Fruit fly (Drosophila melanogaster): Measurements from ENCODE around the gene CG5984.

Gene CG5984

dm6 chr3R:27281022-27281810 is 33.4 kb upstream of the CG5984 start (continued):
- TF ChIP-seq scrt (GFP tag; optimal IDR thresholded peaks at IDR 0.05): peak; percentile 90
- TF ChIP-seq Lhr (GFP tag; optimal IDR thresholded peaks at IDR 0.05): peak; percentile 66
- peak; percentile 95 for TF ChIP-seq CG11093 (GFP tag; IDR thresholded peaks at IDR 0.05)
- peak; percentile 91; the same call in 1 of the 2 replicates for TF ChIP-seq ham (GFP tag; IDR thresholded peaks at IDR 0.05)
- peak; percentile 85 for TF ChIP-seq CG4404 (GFP tag; IDR thresholded peaks at IDR 0.05)
- TF ChIP-seq CG14050 (GFP tag; IDR thresholded peaks at IDR 0.05): peak; percentile 95
- peak; percentile 92 for TF ChIP-seq ewg (GFP tag; optimal IDR thresholded peaks at IDR 0.05)
- peak; percentile 93 for TF ChIP-seq C15 (GFP tag; IDR thresholded peaks at IDR 0.05)
- TF ChIP-seq CG10565 (GFP tag; optimal IDR thresholded peaks at IDR 0.05): peak; percentile 59
- peak; percentile 97 for TF ChIP-seq gem (tag; optimal IDR thresholded peaks at IDR 0.05)
- peak; percentile 86 for TF ChIP-seq wek (GFP tag; optimal IDR thresholded peaks at IDR 0.05)
- peak; percentile 91 for TF ChIP-seq Bteb2 (GFP tag; optimal IDR thresholded peaks at IDR 0.05)
- peak; percentile 76 for TF ChIP-seq zen (tag; optimal IDR thresholded peaks at IDR 0.05)
- peak; percentile 96 for TF ChIP-seq CG5953 (GFP tag; IDR thresholded peaks at IDR 0.05)
- peak; percentile 94 for TF ChIP-seq pum (GFP tag; optimal IDR thresholded peaks at IDR 0.05)
- TF ChIP-seq Max (GFP tag; optimal IDR thresholded peaks at IDR 0.05): peak; percentile 89
- peak; percentile 98 for TF ChIP-seq sens (GFP tag)
- peak; percentile 93 for TF ChIP-seq CG31224 (GFP tag; IDR thresholded peaks at IDR 0.05)
- peak; percentile 93 for TF ChIP-seq CG8944 (GFP tag; optimal IDR thresholded peaks at IDR 0.05)
- peak; percentile 84 for TF ChIP-seq Gsc (GFP tag; IDR thresholded peaks at IDR 0.05)
- TF ChIP-seq CG31365 (tag; optimal IDR thresholded peaks at IDR 0.05): peak; percentile 87
- peak; percentile 95 for TF ChIP-seq Mad (GFP tag; optimal IDR thresholded peaks at IDR 0.05)
- peak; percentile 64 for TF ChIP-seq sima (GFP tag; optimal IDR thresholded peaks at IDR 0.05)
- TF ChIP-seq CG15011 (GFP tag; optimal IDR thresholded peaks at IDR 0.05): peak; percentile 91
- peak; percentile 94 for TF ChIP-seq Dip3 (GFP tag; optimal IDR thresholded peaks at IDR 0.05)
- peak; percentile 93 for TF ChIP-seq wor (GFP tag; IDR thresholded peaks at IDR 0.05)
- TF ChIP-seq toy (GFP tag; IDR thresholded peaks at IDR 0.05): peak; percentile 86
- peak; percentile 96; the same call in 2 of the 3 replicates for TF ChIP-seq CG2199 (GFP tag; IDR thresholded peaks at IDR 0.05)
- peak; percentile 81 for TF ChIP-seq Nf-YB (GFP tag; optimal IDR thresholded peaks at IDR 0.05)
- peak; percentile 93 for TF ChIP-seq Dad (GFP tag; optimal IDR thresholded peaks at IDR 0.05)
- TF ChIP-seq CG12769 (tag; optimal IDR thresholded peaks at IDR 0.05): peak; percentile 99
- peak; percentile 97 for TF ChIP-seq Dbx (GFP tag; IDR thresholded peaks at IDR 0.05)
- peak; percentile 82 for TF ChIP-seq GATAe (GFP tag; conservative IDR thresholded peaks at IDR 0.05)
- TF ChIP-seq insv (GFP tag; optimal IDR thresholded peaks at IDR 0.05): peak; percentile 28 to 41
- TF ChIP-seq Spps (tag; optimal IDR thresholded peaks at IDR 0.05): peak; percentile 77
- TF ChIP-seq bigmax (GFP tag; optimal IDR thresholded peaks at IDR 0.05): peak; percentile 68
- TF ChIP-seq ab (GFP tag; optimal IDR thresholded peaks at IDR 0.05): peak; percentile 65
- TF ChIP-seq ems (GFP tag; optimal IDR thresholded peaks at IDR 0.05): peak; percentile 92
- TF ChIP-seq CG9932 (GFP tag; IDR thresholded peaks at IDR 0.05): peak; percentile 97
- peak; percentile 90 for TF ChIP-seq CG8388 (GFP tag; optimal IDR thresholded peaks at IDR 0.05)
- peak; percentile 94 for TF ChIP-seq CG16863 (GFP tag; optimal IDR thresholded peaks at IDR 0.05)
- peak in 1 of 2 experiments; percentile 70 for TF ChIP-seq Hr78 (GFP tag; optimal IDR thresholded peaks at IDR 0.05)
- peak; percentile 82 for TF ChIP-seq CG12236 (GFP tag; optimal IDR thresholded peaks at IDR 0.05)
- TF ChIP-seq Dip2 (GFP tag; IDR thresholded peaks at IDR 0.05): peak; percentile 50; the same call in 1 of the 2 replicates
- TF ChIP-seq CG2120 (GFP tag; optimal IDR thresholded peaks at IDR 0.05): peak; percentile 98
- TF ChIP-seq CG8359 (GFP tag; optimal IDR thresholded peaks at IDR 0.05; ENCODE audit: borderline replicate concordance): peak; percentile 73
- TF ChIP-seq CG31441 (GFP tag; IDR thresholded peaks at IDR 0.05): peak; percentile 82
- TF ChIP-seq ash1 (GFP tag; optimal IDR thresholded peaks at IDR 0.05): no peak
- TF ChIP-seq Kr (GFP tag; optimal IDR thresholded peaks at IDR 0.05): no peak
- no peak for TF ChIP-seq Lpt (GFP tag; optimal IDR thresholded peaks at IDR 0.05)
